Fruit fly (Drosophila melanogaster): ENCODE data around the gene Nplp4.

- no peak for TF ChIP-seq chif (GFP tag; optimal IDR thresholded peaks at IDR 0.05)
- TF ChIP-seq Sox100B (GFP tag; optimal IDR thresholded peaks at IDR 0.05), result no peak
- no peak for TF ChIP-seq Hey (tag; optimal IDR thresholded peaks at IDR 0.05)
- TF ChIP-seq fd102C (GFP tag; optimal IDR thresholded peaks at IDR 0.05), result no peak
- no peak for TF ChIP-seq CG13287 (GFP tag; IDR thresholded peaks at IDR 0.05; ENCODE audit: partially characterized antibody)
- no peak for TF ChIP-seq Aef1 (GFP tag; IDR thresholded peaks at IDR 0.05)
- TF ChIP-seq pan (optimal IDR thresholded peaks at IDR 0.05), result no peak
- TF ChIP-seq pan (GFP tag; optimal IDR thresholded peaks at IDR 0.05 in 1 of 2, IDR thresholded peaks at IDR 0.05 in 1 of 2), result no peak
- TF ChIP-seq jing (GFP tag; optimal IDR thresholded peaks at IDR 0.05), result no peak
- no peak for TF ChIP-seq ERR (GFP tag; optimal IDR thresholded peaks at IDR 0.05)
- TF ChIP-seq bab2 (GFP tag; optimal IDR thresholded peaks at IDR 0.05), result no peak
- TF ChIP-seq CG10267 (tag; optimal IDR thresholded peaks at IDR 0.05), result no peak
- no peak for TF ChIP-seq CG16779 (GFP tag; IDR thresholded peaks at IDR 0.05)
- TF ChIP-seq crp (GFP tag; optimal IDR thresholded peaks at IDR 0.05), result no peak
- no peak for TF ChIP-seq sd (tag; optimal IDR thresholded peaks at IDR 0.05)
These were observed 48.8 kb upstream of the Nplp4 start for dm6 chr2L:1959420-1959819.

Measured in whole organism, embryonic.